Fruit fly (Drosophila melanogaster): Measurements from ENCODE around the gene ng1.

Gene ng1

DNA sequence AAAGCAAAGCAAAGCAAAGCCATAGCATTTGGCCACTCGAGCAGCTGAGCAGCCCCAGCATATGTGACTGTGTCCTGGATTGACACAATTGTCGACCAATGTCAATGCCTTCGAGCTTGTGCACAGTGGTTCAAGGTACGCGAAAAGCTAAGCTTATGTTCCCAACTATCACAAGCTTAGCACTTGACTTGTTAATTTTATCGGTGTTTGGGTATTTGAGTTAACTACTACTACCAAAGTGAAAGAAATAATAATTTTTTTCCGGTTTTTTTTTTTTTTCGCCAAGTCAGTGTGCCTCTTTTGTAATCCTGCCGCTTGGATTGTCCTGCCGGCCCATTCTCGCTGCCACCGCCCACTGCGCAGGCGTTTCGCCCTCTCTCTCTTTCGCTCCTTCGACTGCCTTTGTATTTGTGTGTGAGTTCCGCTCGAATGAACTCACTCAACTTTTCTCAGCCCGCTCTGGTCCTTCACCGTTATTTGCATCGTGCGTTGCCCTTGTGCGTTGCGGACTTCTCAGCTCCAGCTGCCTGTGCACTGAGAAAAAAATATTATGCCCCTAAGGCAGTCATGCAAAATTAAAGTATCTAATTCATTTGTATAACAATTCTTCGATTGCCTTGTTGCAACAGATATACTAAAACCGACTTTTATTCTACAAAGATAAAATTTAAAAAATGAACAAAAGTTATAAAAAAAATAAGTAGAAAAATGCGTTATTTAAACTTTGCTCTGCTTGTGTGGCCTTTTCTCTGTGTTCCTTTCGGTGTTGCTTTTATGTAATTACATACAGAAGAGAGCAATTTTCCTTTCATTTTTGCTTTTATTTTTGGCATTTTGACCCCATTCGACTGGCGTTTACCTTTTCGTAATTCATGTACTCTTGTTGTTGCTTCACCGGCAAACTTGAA is 36.1 kb upstream of the ng1 start (continued):
- TF ChIP-seq pros (GFP tag; optimal IDR thresholded peaks at IDR 0.05) (no peak), CG2120 (GFP tag; optimal IDR thresholded peaks at IDR 0.05) (peak; percentile 84), NFAT (GFP tag; IDR thresholded peaks at IDR 0.05) (0 out of 2 replicates have a peak, but pooled peaks have one; percentile 11), CG3281 (GFP tag; optimal IDR thresholded peaks at IDR 0.05) (peak; percentile 65), cato (GFP tag; optimal IDR thresholded peaks at IDR 0.05; ENCODE audit: borderline replicate concordance) (no peak), Nf-YB (GFP tag; optimal IDR thresholded peaks at IDR 0.05) (no peak), tx (GFP tag; optimal IDR thresholded peaks at IDR 0.05) (peak; percentile 31), CG4730 (GFP tag; IDR thresholded peaks at IDR 0.05) (peak; percentile 57), HLH54F (GFP tag; optimal IDR thresholded peaks at IDR 0.05) (peak; percentile 49), gfzf (GFP tag; optimal IDR thresholded peaks at IDR 0.05) (no peak), CG31224 (GFP tag; IDR thresholded peaks at IDR 0.05) (peak; percentile 20; the same call in 1 of the 2 replicates), CG33213 (GFP tag; optimal IDR thresholded peaks at IDR 0.05) (peak; percentile 28), nau (GFP tag; optimal IDR thresholded peaks at IDR 0.05) (peak; percentile 33), Pdp1 (GFP tag; optimal IDR thresholded peaks at IDR 0.05) (peak; percentile 63 to 66), CG12769 (tag; optimal IDR thresholded peaks at IDR 0.05) (peak; percentile 41), CG8765 (GFP tag; IDR thresholded peaks at IDR 0.05) (no peak), rib (GFP tag; IDR thresholded peaks at IDR 0.05) (no peak), kah (GFP tag; optimal IDR thresholded peaks at IDR 0.05) (peak; percentile 35), CG10654 (GFP tag; optimal IDR thresholded peaks at IDR 0.05) (peak; percentile 41), Mes4 (GFP tag; optimal IDR thresholded peaks at IDR 0.05) (peak; percentile 39), ap (GFP tag; IDR thresholded peaks at IDR 0.05) (peak; percentile 42), E2f1 (GFP tag; IDR thresholded peaks at IDR 0.05) (peak; percentile 73), CG1832 (GFP tag; optimal IDR thresholded peaks at IDR 0.05) (no peak), danr (GFP tag; IDR thresholded peaks at IDR 0.05) (peak; percentile 25; the same call in 1 of the 2 replicates), Dbx (GFP tag; IDR thresholded peaks at IDR 0.05) (peak; percentile 71), sens-2 (GFP tag; IDR thresholded peaks at IDR 0.05) (peak; percentile 53; the same call in 1 of the 2 replicates), CG6683 (GFP tag; optimal IDR thresholded peaks at IDR 0.05) (peak; percentile 57), CG18476 (GFP tag; optimal IDR thresholded peaks at IDR 0.05) (peak; percentile 44), pita (GFP tag; optimal IDR thresholded peaks at IDR 0.05) (no peak), CrebB (tag; optimal IDR thresholded peaks at IDR 0.05) (peak; percentile 32), bowl (GFP tag; IDR thresholded peaks at IDR 0.05) (peak; percentile 41; the same call in 1 of the 2 replicates), CTCF (GFP tag; optimal IDR thresholded peaks at IDR 0.05) (no peak), chm (GFP tag; IDR thresholded peaks at IDR 0.05) (no peak; the same call in 1 of the 2 replicates), zf30C (GFP tag; optimal IDR thresholded peaks at IDR 0.05) (peak; percentile 11), NC2β (GFP tag; optimal IDR thresholded peaks at IDR 0.05) (peak; percentile 56), Dad (GFP tag; optimal IDR thresholded peaks at IDR 0.05) (peak; percentile 13), Fer2 (tag; optimal IDR thresholded peaks at IDR 0.05) (no peak), Dip2 (GFP tag; IDR thresholded peaks at IDR 0.05) (no peak), Oaz (GFP tag; IDR thresholded peaks at IDR 0.05) (peak; percentile 60), Ada2b (GFP tag; IDR thresholded peaks at IDR 0.05) (peak; percentile 85), Vsx1 (GFP tag; optimal IDR thresholded peaks at IDR 0.05) (no peak), CG7556 (GFP tag; optimal IDR thresholded peaks at IDR 0.05) (peak; percentile 82), CG42726 (GFP tag; IDR thresholded peaks at IDR 0.05; ENCODE audit: partially characterized antibody) (no peak), CG13123 (GFP tag; optimal IDR thresholded peaks at IDR 0.05) (no peak), Nf-YC (tag; optimal IDR thresholded peaks at IDR 0.05) (no peak), trh (GFP tag; optimal IDR thresholded peaks at IDR 0.05) (no peak), sd (tag; optimal IDR thresholded peaks at IDR 0.05) (peak; percentile 8), CG12744 (GFP tag; optimal IDR thresholded peaks at IDR 0.05) (peak; percentile 38), eve (GFP tag; optimal IDR thresholded peaks at IDR 0.05) (peak in 1 of 2 experiments; percentile 56)

Data from whole organism, embryonic.